Worm (Caenorhabditis elegans) whole organism, L4/young adult: Measurements from ENCODE around the gene K09E4.1.

ENCODE experiments used
- W03F9.2 ChIP-seq: fragments of 150-350 bp; optimal IDR thresholded peaks from 2 replicates; lab custom pipeline; 2014; ENCODE audit warnings: missing biosample characterization, missing genetic modification characterization
- dao-5 ChIP-seq: sonication (generic microtip); optimal IDR thresholded peaks from 2 replicates; lab custom pipeline; 2016; ENCODE audit warnings: missing genotype, missing genetic modification characterization, moderate library complexity, missing compliant biosample characterization
- him-1 ChIP-seq: sonication (generic microtip); optimal IDR thresholded peaks from 2 replicates; lab custom pipeline; 2016; ENCODE audit warnings: missing genotype, missing genetic modification reagents, missing genetic modification characterization, missing compliant biosample characterization

DNA sequence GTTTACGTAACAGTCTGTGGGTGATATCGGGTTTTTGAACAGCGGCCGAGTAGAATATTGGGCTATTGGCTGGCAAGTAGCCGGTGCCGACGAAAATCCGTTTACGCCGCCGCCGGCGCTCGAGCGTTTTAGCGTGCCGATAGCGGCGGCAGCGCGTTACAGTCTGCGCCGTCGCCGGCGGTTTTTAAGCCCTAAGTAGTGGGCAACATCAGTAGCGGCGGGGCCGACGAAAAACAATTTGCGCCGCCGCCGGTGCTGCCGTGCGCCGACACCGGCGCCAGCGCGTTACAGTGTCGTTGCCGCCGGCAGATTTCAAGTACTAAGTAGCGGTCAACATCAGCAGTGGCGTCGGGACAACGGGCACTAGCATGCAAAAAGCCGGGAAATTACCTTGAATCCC is 41.8 kb upstream of the K09E4.1 start:
- TF ChIP-seq him-1 (tag; lab: Kevin White, UChicago) (no peak), dao-5 (tag; lab: Kevin White, UChicago) (no peak), W03F9.2 (tag; lab: Kevin White, UChicago) (no peak)
